Fruit fly (Drosophila melanogaster) whole organism, wandering third instar larva: ENCODE results near the gene CG34256.

Experiments used
- fru ChIP-seq: fragments of 200-800 bp; sonication (Bioruptor generic); optimal IDR thresholded peaks from 3 replicates; lab custom pipeline; 2016; ENCODE audit warnings: missing biosample characterization, mild to moderate bottlenecking, missing genetic modification characterization
- h ChIP-seq: fragments of 200-800 bp; sonication (Bioruptor generic); optimal IDR thresholded peaks from 3 replicates; lab custom pipeline; 2016; ENCODE audit warnings: missing biosample characterization, mild to moderate bottlenecking, missing genetic modification characterization

- TF ChIP-seq h (GFP tag; lab: Kevin White, UChicago) (no peak), fru (no peak)
These were observed 13.6 kb upstream of the CG34256 start, which contains the start of gene SmydA-2 for dm6 chr3L:19003220-19003619.
